Worm (Caenorhabditis elegans) whole organism, L1 larva: ENCODE measurements around the gene E02C12.10.

Experiments used
- C04F5.9 ChIP-seq: sonication (generic microtip); optimal IDR thresholded peaks from 2 replicates; lab custom pipeline; 2016; ENCODE audit warnings: missing genetic modification characterization, missing compliant biosample characterization
- C16A3.4 ChIP-seq: fragments of 150-350 bp; optimal IDR thresholded peaks from 2 replicates; lab custom pipeline; 2014; ENCODE audit warnings: missing biosample characterization, missing genetic modification characterization
- F16B12.6 ChIP-seq: fragments of 150-350 bp; optimal IDR thresholded peaks from 2 replicates; lab custom pipeline; 2014; ENCODE audit warnings: missing biosample characterization, missing genetic modification characterization
- Y116A8C.19 ChIP-seq: sonication (generic microtip); optimal IDR thresholded peaks from 2 replicates; lab custom pipeline; 2016; ENCODE audit warnings: missing compliant biosample characterization, missing genetic modification characterization, borderline replicate concordance
- ama-1 ChIP-seq: fragments of 150-350 bp; optimal IDR thresholded peaks from 2 replicates; lab custom pipeline; 2014
- blmp-1 ChIP-seq: fragments of 150-350 bp; optimal IDR thresholded peaks from 2 replicates; lab custom pipeline; 2014; ENCODE audit warnings: missing biosample characterization, missing genetic modification characterization
- ceh-63 ChIP-seq: fragments of 200-800 bp; sonication (Bioruptor generic); optimal IDR thresholded peaks from 2 replicates; lab custom pipeline; 2018; ENCODE audit warnings: mild to moderate bottlenecking, missing genetic modification characterization, missing compliant biosample characterization
- ceh-8 ChIP-seq: fragments of 200-800 bp; sonication (Bioruptor generic); optimal IDR thresholded peaks from 2 replicates; lab custom pipeline; 2018; ENCODE audit warnings: mild to moderate bottlenecking, missing genetic modification characterization, moderate library complexity, missing compliant biosample characterization
- ceh-82 ChIP-seq, 3 experiments: fragments of 150-350 bp in 1 of 3; sonication (generic microtip) in 2 of 3; optimal IDR thresholded peaks; 2 replicates each; lab custom pipeline; 2014 to 2017; ENCODE audit warnings: missing biosample characterization in 3 of 3, missing genetic modification characterization in 3 of 3
- dpl-1 ChIP-seq, 3 experiments: fragments of 150-350 bp in 2 of 3; sonication (generic microtip) in 1 of 3; optimal IDR thresholded peaks; 2 replicates each; lab custom pipeline; 2014 to 2017; ENCODE audit warnings: missing biosample characterization in 3 of 3, missing genetic modification characterization in 3 of 3, missing genetic modification reagents in 3 of 3
- dsc-1 ChIP-seq: sonication (generic microtip); optimal IDR thresholded peaks from 2 replicates; lab custom pipeline; 2016; ENCODE audit warnings: mild to moderate bottlenecking, missing genetic modification characterization, missing compliant biosample characterization
- efl-1 ChIP-seq, 4 experiments: fragments of 150-350 bp; optimal IDR thresholded peaks in 3 of 4; peaks in 1 of 4; 1 replicate in 1 of 4; 2 replicates in 3 of 4; lab custom pipeline; 2014; ENCODE audit warnings: missing biosample characterization in 2 of 4, missing genetic modification characterization in 2 of 4, missing genetic modification reagents in 2 of 4
- efl-3 ChIP-seq: fragments of 200-800 bp; sonication (Bioruptor generic); optimal IDR thresholded peaks from 2 replicates; lab custom pipeline; 2018; ENCODE audit warnings: mild to moderate bottlenecking, missing genetic modification characterization, missing compliant biosample characterization
- egl-13 ChIP-seq: sonication (generic microtip); optimal IDR thresholded peaks from 2 replicates; lab custom pipeline; 2016; ENCODE audit warnings: missing genotype, missing genetic modification reagents, missing genetic modification characterization, missing compliant biosample characterization
- elt-3 ChIP-seq, 6 experiments: fragments of 150-350 bp in 1 of 6; sonication (generic microtip); optimal IDR thresholded peaks; 2 replicates each; lab custom pipeline; 2017 to 2018; ENCODE audit warnings: missing biosample characterization in 6 of 6, missing genetic modification characterization in 6 of 6, inconsistent platforms in 1 of 6
- fkh-8 ChIP-seq: sonication (generic microtip); optimal IDR thresholded peaks from 2 replicates; lab custom pipeline; 2016; ENCODE audit warnings: mild to moderate bottlenecking, missing genetic modification characterization, missing compliant biosample characterization
- fos-1 ChIP-seq: fragments of 150-350 bp; optimal IDR thresholded peaks from 2 replicates; lab custom pipeline; 2014; ENCODE audit warnings: missing biosample characterization, missing genetic modification characterization
- grh-1 ChIP-seq: fragments of 200-800 bp; sonication (Bioruptor generic); IDR thresholded peaks from 2 replicates; pipeline ENCODE4 v1.3.6; 2022; ENCODE audit warnings: missing genetic modification reagents, missing genetic modification characterization, missing compliant biosample characterization
- hlh-4 ChIP-seq: sonication (generic microtip); optimal IDR thresholded peaks from 2 replicates; lab custom pipeline; 2016; ENCODE audit warnings: mild to moderate bottlenecking, missing genetic modification characterization, missing compliant biosample characterization
- hpl-2 ChIP-seq: fragments of 150-350 bp; optimal IDR thresholded peaks from 2 replicates; lab custom pipeline; 2014; ENCODE audit warnings: missing biosample characterization, missing genetic modification reagents, missing genetic modification characterization
- irx-1 ChIP-seq: sonication (generic microtip); optimal IDR thresholded peaks from 2 replicates; lab custom pipeline; 2016; ENCODE audit warnings: missing genetic modification characterization, missing compliant biosample characterization
- isw-1 ChIP-seq: fragments of 200-800 bp; sonication (Bioruptor generic); IDR thresholded peaks from 2 replicates; pipeline ENCODE4 v1.3.6; 2022; ENCODE audit warnings: missing genetic modification characterization, missing compliant biosample characterization
- jun-1 ChIP-seq: fragments of 150-350 bp; optimal IDR thresholded peaks from 2 replicates; lab custom pipeline; 2014; ENCODE audit warnings: missing biosample characterization, missing genetic modification reagents, missing genetic modification characterization
- lin-13 ChIP-seq: fragments of 150-350 bp; optimal IDR thresholded peaks from 2 replicates; lab custom pipeline; 2014; ENCODE audit warnings: missing biosample characterization, missing genetic modification reagents, missing genetic modification characterization
- lin-14 ChIP-seq: fragments of 200-800 bp; sonication (Bioruptor generic); optimal IDR thresholded peaks from 2 replicates; lab custom pipeline; 2018; ENCODE audit warnings: mild to moderate bottlenecking, missing genetic modification characterization, moderate library complexity, missing compliant biosample characterization
- lin-15B ChIP-seq: fragments of 150-350 bp; sonication (generic microtip); optimal IDR thresholded peaks from 3 replicates; lab custom pipeline; 2014; ENCODE audit warnings: missing biosample characterization, missing genetic modification characterization
- lin-35 ChIP-seq, 2 experiments: fragments of 150-350 bp; optimal IDR thresholded peaks; 2 replicates each; lab custom pipeline; 2014; ENCODE audit warnings: missing biosample characterization in 2 of 2, missing genetic modification characterization in 2 of 2, missing genetic modification reagents in 2 of 2
- lsy-2 ChIP-seq, 2 experiments: fragments of 150-350 bp; optimal IDR thresholded peaks; 2 replicates each; lab custom pipeline; 2014; ENCODE audit warnings: missing biosample characterization in 2 of 2, missing genetic modification characterization in 2 of 2
- mdl-1 ChIP-seq, 2 experiments: fragments of 150-350 bp; optimal IDR thresholded peaks; 2 replicates each; lab custom pipeline; 2014 to 2017; ENCODE audit warnings: missing biosample characterization in 2 of 2, missing genetic modification characterization in 2 of 2, inconsistent platforms in 1 of 2
- mep-1 ChIP-seq: fragments of 150-350 bp; optimal IDR thresholded peaks from 2 replicates; lab custom pipeline; 2014; ENCODE audit warnings: missing biosample characterization, missing genetic modification characterization
- nhr-11 ChIP-seq: fragments of 150-350 bp; optimal IDR thresholded peaks from 2 replicates; lab custom pipeline; 2014; ENCODE audit warnings: missing biosample characterization, missing genetic modification characterization
- nhr-19 ChIP-seq: fragments of 200-800 bp; sonication (Bioruptor generic); conservative IDR thresholded peaks from 2 replicates; pipeline ENCODE4 v1.3.6; 2022; ENCODE audit warnings: missing genetic modification characterization, missing compliant biosample characterization
- nhr-20 ChIP-seq: sonication (generic microtip); optimal IDR thresholded peaks from 2 replicates; lab custom pipeline; 2016; ENCODE audit warnings: mild to moderate bottlenecking, missing genetic modification characterization, missing compliant biosample characterization
- nhr-47 ChIP-seq: sonication (generic microtip); optimal IDR thresholded peaks from 2 replicates; lab custom pipeline; 2016; ENCODE audit warnings: mild to moderate bottlenecking, missing genetic modification characterization, moderate library complexity, missing compliant biosample characterization
- nhr-71 ChIP-seq: sonication (generic microtip); optimal IDR thresholded peaks from 2 replicates; lab custom pipeline; 2016; ENCODE audit warnings: mild to moderate bottlenecking, missing genetic modification characterization, moderate library complexity, missing compliant biosample characterization
- nhr-77 ChIP-seq: fragments of 150-350 bp; optimal IDR thresholded peaks from 2 replicates; lab custom pipeline; 2014; ENCODE audit warnings: missing biosample characterization, missing genetic modification characterization
- nhr-84 ChIP-seq: sonication (generic microtip); optimal IDR thresholded peaks from 2 replicates; lab custom pipeline; 2017; ENCODE audit warnings: missing biosample characterization, missing genetic modification characterization
- nhr-85 ChIP-seq: sonication (generic microtip); peaks from one replicate; lab custom pipeline; 2016; ENCODE audit warnings: missing genetic modification characterization, inconsistent platforms, missing compliant biosample characterization
- nhr-90 ChIP-seq: sonication (generic microtip); optimal IDR thresholded peaks from 2 replicates; lab custom pipeline; 2016; ENCODE audit warnings: mild to moderate bottlenecking, missing genetic modification characterization, missing compliant biosample characterization; ENCODE audit not compliant: poor library complexity
- pag-3 ChIP-seq: sonication (generic microtip); optimal IDR thresholded peaks from 2 replicates; lab custom pipeline; 2017; ENCODE audit warnings: missing genetic modification characterization, mild to moderate bottlenecking, missing compliant biosample characterization, antibody characterized with exemption, borderline replicate concordance; ENCODE audit not compliant: insufficient read depth
- rnt-1 ChIP-seq: sonication (generic microtip); optimal IDR thresholded peaks from 2 replicates; lab custom pipeline; 2016; ENCODE audit warnings: mild to moderate bottlenecking, missing genetic modification characterization, moderate library complexity, missing compliant biosample characterization
- skn-1 ChIP-seq: fragments of 150-350 bp; optimal IDR thresholded peaks from 2 replicates; lab custom pipeline; 2014; ENCODE audit warnings: missing biosample characterization, missing genetic modification characterization
- snpc-4 ChIP-seq: fragments of 150-350 bp; optimal IDR thresholded peaks from 2 replicates; lab custom pipeline; 2014; ENCODE audit warnings: missing biosample characterization, missing genetic modification characterization
- snu-23 ChIP-seq: sonication (generic microtip); optimal IDR thresholded peaks from 2 replicates; lab custom pipeline; 2016; ENCODE audit warnings: missing genetic modification characterization, missing compliant biosample characterization
- swsn-7 ChIP-seq: sonication (generic microtip); optimal IDR thresholded peaks from 2 replicates; lab custom pipeline; 2016; ENCODE audit warnings: missing genetic modification characterization, missing compliant biosample characterization
- tbx-2 ChIP-seq: sonication (generic microtip); optimal IDR thresholded peaks from 2 replicates; lab custom pipeline; 2016; ENCODE audit warnings: missing genetic modification characterization, missing compliant biosample characterization
- tlp-1 ChIP-seq: fragments of 150-350 bp; optimal IDR thresholded peaks from 2 replicates; lab custom pipeline; 2014; ENCODE audit warnings: missing biosample characterization, missing genetic modification characterization
- unc-130 ChIP-seq: fragments of 150-350 bp; optimal IDR thresholded peaks from 2 replicates; lab custom pipeline; 2017; ENCODE audit warnings: missing biosample characterization, missing genetic modification characterization, inconsistent platforms
- unc-62 ChIP-seq: fragments of 150-350 bp; optimal IDR thresholded peaks from 2 replicates; lab custom pipeline; 2014; ENCODE audit warnings: missing biosample characterization, missing genetic modification reagents, missing genetic modification characterization
- unc-86 ChIP-seq: sonication (generic microtip); optimal IDR thresholded peaks from 2 replicates; lab custom pipeline; 2016; ENCODE audit warnings: missing genetic modification characterization, missing compliant biosample characterization
- vab-15 ChIP-seq: sonication (generic microtip); optimal IDR thresholded peaks from 2 replicates; lab custom pipeline; 2017; ENCODE audit warnings: missing genotype, mild to moderate bottlenecking, missing genetic modification characterization, missing compliant biosample characterization
- xbp-1 ChIP-seq: sonication (generic microtip); optimal IDR thresholded peaks from 2 replicates; lab custom pipeline; 2016; ENCODE audit warnings: missing genetic modification characterization, missing compliant biosample characterization

Gene E02C12.10

DNA sequence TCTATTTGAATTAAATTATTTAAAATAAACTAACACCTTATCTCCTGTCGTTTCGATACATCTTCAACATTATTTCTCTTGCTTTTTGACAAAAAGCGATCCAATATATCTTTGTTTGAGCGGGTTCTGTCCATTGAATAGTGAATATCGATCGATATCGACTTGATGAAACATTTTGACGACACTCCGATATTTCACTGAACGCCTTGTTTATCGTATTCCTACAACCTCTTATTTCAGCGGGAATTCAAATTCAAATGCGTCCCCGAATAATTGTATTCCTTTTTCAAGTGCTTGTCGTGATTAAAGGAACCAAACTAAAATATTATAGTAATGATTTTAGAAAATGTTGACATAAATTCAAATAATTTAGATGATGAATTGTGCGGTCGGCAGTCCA, 31.4 kb downstream of the E02C12.10 start, which contains the start of the genes K07B1.7 and try-5:
K07B1.7 (minus strand) TSS at position 159 of the 400 bp plus-strand sequence.
try-5 (plus strand) TSS at position 241 of the 400 bp plus-strand sequence.
- TF ChIP-seq lin-15B (tag; lab: Kevin White, UChicago) (peak; percentile 24), irx-1 (tag; lab: Kevin White, UChicago) (peak; percentile 8), lin-13 (GFP tag; lab: Kevin White, UChicago) (peak; percentile 61), nhr-20 (tag; lab: Kevin White, UChicago) (peak; percentile 68), egl-13 (tag; lab: Kevin White, UChicago) (peak; percentile 25), nhr-85 (tag; lab: Kevin White, UChicago) (peak; percentile 69), snpc-4 (tag; lab: Kevin White, UChicago) (no peak), hlh-4 (no peak), pag-3 (tag; lab: Kevin White, UChicago) (no peak), jun-1 (tag; lab: Kevin White, UChicago) (peak; percentile 12), nhr-11 (tag; lab: Kevin White, UChicago) (peak; percentile 36), unc-130 (tag; lab: Kevin White, UChicago) (no peak), vab-15 (tag; lab: Kevin White, UChicago) (no peak), lsy-2 (tag; optimal IDR thresholded peaks at IDR 0.05; lab: Kevin White, UChicago) (peak; percentile 70 to 90), nhr-71 (tag; lab: Kevin White, UChicago) (peak; percentile 77), mdl-1 (tag; optimal IDR thresholded peaks at IDR 0.05; lab: Kevin White, UChicago) (peak in 1 of 2 experiments; percentile 49), fos-1 (no peak), nhr-19 (GFP tag; lab: Robert Waterston, UW) (peak; percentile 53), dsc-1 (tag; lab: Kevin White, UChicago) (peak; percentile 48), nhr-84 (no peak), ceh-82 (tag; optimal IDR thresholded peaks at IDR 0.05; lab: Kevin White, UChicago) (peak; percentile 45 to 72 (median 65)), xbp-1 (peak; percentile 68), ceh-8 (peak; percentile 34), dpl-1 (GFP tag; optimal IDR thresholded peaks at IDR 0.05; lab: Kevin White, UChicago) (peak; percentile 96 to 98 (median 96)), Y116A8C.19 (no peak), C04F5.9 (tag; lab: Kevin White, UChicago) (no peak), elt-3 (tag; optimal IDR thresholded peaks at IDR 0.05; lab: Kevin White, UChicago) (peak in 2 of 6 experiments; percentile 0 to 46), grh-1 (GFP tag; lab: Robert Waterston, UW) (no peak), mep-1 (tag; lab: Kevin White, UChicago) (peak; percentile 67), unc-62 (no peak), tlp-1 (tag; lab: Kevin White, UChicago) (no peak), efl-3 (GFP tag; lab: Kevin White, UChicago) (no peak), efl-1 (optimal IDR thresholded peaks at IDR 0.05; lab: Kevin White, UChicago) (peak; percentile 91 to 96), efl-1 (GFP tag; optimal IDR thresholded peaks at IDR 0.05 in 1 of 2; lab: Kevin White, UChicago) (peak; percentile 97 to 99), skn-1 (tag; lab: Kevin White, UChicago) (peak; percentile 73), swsn-7 (tag; lab: Kevin White, UChicago) (peak; percentile 56), isw-1 (peak; percentile 39), lin-14 (GFP tag; lab: Kevin White, UChicago) (peak; percentile 68), lin-35 (GFP tag; optimal IDR thresholded peaks at IDR 0.05; lab: Kevin White, UChicago) (peak; percentile 99), F16B12.6 (tag; lab: Kevin White, UChicago) (peak; percentile 42), nhr-47 (tag; lab: Kevin White, UChicago) (peak; percentile 76), fkh-8 (tag; lab: Kevin White, UChicago) (peak; percentile 43), unc-86 (tag; lab: Kevin White, UChicago) (peak; percentile 26), hpl-2 (GFP tag; lab: Kevin White, UChicago) (no peak), nhr-90 (tag; lab: Kevin White, UChicago) (peak; percentile 16), ama-1 (lab: Kevin White, UChicago) (peak; percentile 10), rnt-1 (peak; percentile 74), ceh-63 (GFP tag; lab: Kevin White, UChicago) (no peak), nhr-77 (tag; lab: Kevin White, UChicago) (peak; percentile 24), snu-23 (GFP tag; lab: Kevin White, UChicago) (peak; percentile 79), C16A3.4 (tag; lab: Kevin White, UChicago) (peak; percentile 82), tbx-2 (tag; lab: Kevin White, UChicago) (peak; percentile 58), blmp-1 (peak; percentile 64)
- TF ChIP-seq, all 84 proteins: peak for 37
